Worm (Caenorhabditis elegans) whole organism, young adult: ENCODE measurements around the gene ckr-2.

Experiments used
- attf-3 ChIP-seq: fragments of 200-800 bp; sonication (Bioruptor generic); conservative IDR thresholded peaks from 2 replicates; pipeline ENCODE4 v1.3.6; 2022; ENCODE audit warnings: missing genetic modification reagents, missing genetic modification characterization, missing compliant biosample characterization
- dox-1 ChIP-seq: fragments of 200-800 bp; sonication (Bioruptor generic); IDR thresholded peaks from 2 replicates; pipeline ENCODE4 v1.3.6; 2022; ENCODE audit warnings: missing genetic modification reagents, missing genetic modification characterization, missing compliant biosample characterization
- egl-18 ChIP-seq: fragments of 200-800 bp; sonication (Bioruptor generic); IDR thresholded peaks from 2 replicates; pipeline ENCODE4 v1.3.6; 2022; ENCODE audit warnings: missing genetic modification reagents, missing genetic modification characterization, missing compliant biosample characterization
- hmg-1.2 ChIP-seq: fragments of 200-800 bp; sonication (Bioruptor generic); IDR thresholded peaks from 2 replicates; pipeline ENCODE4 v1.3.6; 2022; ENCODE audit warnings: missing genetic modification reagents, missing genetic modification characterization, missing compliant biosample characterization
- lag-1 ChIP-seq: fragments of 200-800 bp; sonication (Bioruptor generic); IDR thresholded peaks from 2 replicates; pipeline ENCODE4 v1.3.6; 2022; ENCODE audit warnings: missing genetic modification reagents, missing genetic modification characterization, missing compliant biosample characterization
- snpc-4 ChIP-seq, 5 experiments: fragments of 150-350 bp in 1 of 5; sonication (generic microtip) in 4 of 5; optimal IDR thresholded peaks; 2 replicates each; lab custom pipeline; 2014 to 2018; ENCODE audit warnings: missing genetic modification characterization in 5 of 5, missing biosample characterization in 3 of 5, antibody characterized with exemption in 2 of 5, mild to moderate bottlenecking in 2 of 5, missing compliant biosample characterization in 2 of 5, missing genotype in 2 of 5, moderate library complexity in 2 of 5, missing genetic modification reagents in 1 of 5
- unc-62 ChIP-seq: fragments of 150-350 bp; optimal IDR thresholded peaks from 2 replicates; lab custom pipeline; 2014; ENCODE audit warnings: missing biosample characterization, missing genetic modification reagents, missing genetic modification characterization

ce11 chrIII:2068248-2068647 lies 46.9 kb upstream of the ckr-2 start, which contains the start of gene Y39A3A.3:
- TF ChIP-seq dox-1 (GFP tag; lab: Robert Waterston, UW), result no peak
- no peak for TF ChIP-seq egl-18 (GFP tag; lab: Robert Waterston, UW)
- no peak for TF ChIP-seq snpc-4 (GFP tag; optimal IDR thresholded peaks at IDR 0.05; lab: Kevin White, UChicago)
- TF ChIP-seq snpc-4 (tag; optimal IDR thresholded peaks at IDR 0.05; lab: Kevin White, UChicago), result no peak
- TF ChIP-seq attf-3 (GFP tag; lab: Robert Waterston, UW), result no peak
- TF ChIP-seq hmg-1.2, result no peak
- TF ChIP-seq lag-1 (GFP tag; lab: Robert Waterston, UW), result no peak
- TF ChIP-seq unc-62, result no peak
